Fruit fly (Drosophila melanogaster) Kc167 (cell line): ENCODE measurements around the gene CG15641.

ENCODE experiments used
- Myc ChIP-seq: fragments of >200 bp; optimal IDR thresholded peaks from 2 replicates; lab custom pipeline; 2017; ENCODE audit warnings: missing external identifiers
- Sin3A ChIP-seq: fragments of >200 bp; optimal IDR thresholded peaks from 2 replicates; lab custom pipeline; 2018; ENCODE audit warnings: missing external identifiers
- h ChIP-seq: fragments of >200 bp; optimal IDR thresholded peaks from 3 replicates; lab custom pipeline; 2018; ENCODE audit warnings: missing external identifiers
- insv ChIP-seq: fragments of >200 bp; optimal IDR thresholded peaks from 3 replicates; lab custom pipeline; 2018; ENCODE audit warnings: missing external identifiers
- psq ChIP-seq: fragments of >200 bp; optimal IDR thresholded peaks from 2 replicates; lab custom pipeline; 2017; ENCODE audit warnings: missing external identifiers
- ttk ChIP-seq: sonication (Bioruptor generic); optimal IDR thresholded peaks from 2 replicates; lab custom pipeline; 2017; ENCODE audit warnings: missing external identifiers

Gene CG15641

dm6 chrX:15499996-15500904 lies 32.6 kb downstream of the CG15641 start:
- TF ChIP-seq Myc (no peak), Sin3A (lab: Kevin White, UChicago) (no peak), insv (lab: Kevin White, UChicago) (no peak), ttk (no peak), psq (lab: Kevin White, UChicago) (no peak), h (no peak)

dm6 chrX:15501706-15502267 lies 34.1 kb downstream of the CG15641 start:
- TF ChIP-seq insv (lab: Kevin White, UChicago) (no peak), Myc (no peak), psq (lab: Kevin White, UChicago) (no peak), h (no peak), Sin3A (lab: Kevin White, UChicago) (no peak), ttk (no peak)

dm6 chrX:15502864-15503263 lies 35.2 kb downstream of the CG15641 start:
- TF ChIP-seq Myc (no peak), psq (lab: Kevin White, UChicago) (no peak), ttk (peak; percentile 54), Sin3A (lab: Kevin White, UChicago) (no peak), h (no peak), insv (lab: Kevin White, UChicago) (no peak)

dm6 chrX:15511399-15511798 lies 43.7 kb downstream of the CG15641 start:
- TF ChIP-seq h (no peak), Myc (no peak), psq (lab: Kevin White, UChicago) (no peak), Sin3A (lab: Kevin White, UChicago) (no peak), insv (lab: Kevin White, UChicago) (no peak)
